Worm (Caenorhabditis elegans) whole organism, midembryonic: ENCODE results near the gene srab-16.
"Not testable (repeated sequence)": the region's sequence is repeated elsewhere in the genome, so short reads cannot be mapped to it uniquely, and the experiment has no call there.

ENCODE experiments used
- T22C8.4 ChIP-seq: fragments of 200-800 bp; sonication (Bioruptor generic); IDR thresholded peaks from 2 replicates; pipeline ENCODE4 v1.3.6; 2022; ENCODE audit warnings: missing genetic modification characterization, missing compliant biosample characterization
- cog-1 ChIP-seq: sonication (generic microtip); optimal IDR thresholded peaks from 2 replicates; lab custom pipeline; 2016; ENCODE audit warnings: missing genetic modification characterization, missing compliant biosample characterization
- flt-1 ChIP-seq: fragments of 200-800 bp; sonication (Bioruptor generic); IDR thresholded peaks from 2 replicates; pipeline ENCODE4 v1.3.6; 2022; ENCODE audit warnings: missing genetic modification characterization, missing compliant biosample characterization
- klf-2 ChIP-seq: fragments of 200-800 bp; sonication (Bioruptor generic); conservative IDR thresholded peaks from 2 replicates; pipeline ENCODE4 v1.3.6; 2022; ENCODE audit warnings: missing genetic modification reagents, missing genetic modification characterization, missing compliant biosample characterization
- med-1 ChIP-seq: sonication (generic microtip); optimal IDR thresholded peaks from 2 replicates; lab custom pipeline; 2017; ENCODE audit warnings: missing genetic modification characterization, mild to moderate bottlenecking, missing compliant biosample characterization, antibody characterized with exemption, missing genetic modification reagents; ENCODE audit not compliant: insufficient read depth
- ref-1 ChIP-seq: fragments of 200-800 bp; sonication (Bioruptor generic); conservative IDR thresholded peaks from 2 replicates; pipeline ENCODE4 v1.3.6; 2022; ENCODE audit warnings: missing genetic modification reagents, missing genetic modification characterization, missing compliant biosample characterization
- tab-1 ChIP-seq: fragments of 200-800 bp; sonication (Bioruptor generic); IDR thresholded peaks from 2 replicates; pipeline ENCODE4 v1.3.6; 2022; ENCODE audit warnings: missing genetic modification characterization, missing compliant biosample characterization
- ztf-23 ChIP-seq: fragments of 200-800 bp; sonication (Bioruptor generic); IDR thresholded peaks from 2 replicates; pipeline ENCODE4 v1.3.6; 2022; ENCODE audit warnings: missing genetic modification reagents, missing genetic modification characterization, missing compliant biosample characterization
- ztf-29 ChIP-seq: fragments of 200-800 bp; sonication (Bioruptor generic); IDR thresholded peaks from 2 replicates; pipeline ENCODE4 v1.3.6; 2022; ENCODE audit warnings: missing genetic modification reagents, missing genetic modification characterization, missing compliant biosample characterization

Gene srab-16

ce11 chrV:813101-813500 lies 30.6 kb downstream of the srab-16 start, which contains the start of gene R13D11.10:
Gene R13D11.10, minus strand, starts transcription at chrV:813201.
- TF ChIP-seq T22C8.4 (GFP tag; lab: Robert Waterston, UW) (no peak), ztf-23 (GFP tag; lab: Robert Waterston, UW) (no peak), med-1 (GFP tag; lab: Kevin White, UChicago) (no peak), flt-1 (GFP tag; lab: Robert Waterston, UW) (no peak), ref-1 (GFP tag; lab: Robert Waterston, UW) (no peak), cog-1 (tag; lab: Kevin White, UChicago) (no peak), klf-2 (no peak), tab-1 (GFP tag; lab: Robert Waterston, UW) (no peak), ztf-29 (no peak)

DNA sequence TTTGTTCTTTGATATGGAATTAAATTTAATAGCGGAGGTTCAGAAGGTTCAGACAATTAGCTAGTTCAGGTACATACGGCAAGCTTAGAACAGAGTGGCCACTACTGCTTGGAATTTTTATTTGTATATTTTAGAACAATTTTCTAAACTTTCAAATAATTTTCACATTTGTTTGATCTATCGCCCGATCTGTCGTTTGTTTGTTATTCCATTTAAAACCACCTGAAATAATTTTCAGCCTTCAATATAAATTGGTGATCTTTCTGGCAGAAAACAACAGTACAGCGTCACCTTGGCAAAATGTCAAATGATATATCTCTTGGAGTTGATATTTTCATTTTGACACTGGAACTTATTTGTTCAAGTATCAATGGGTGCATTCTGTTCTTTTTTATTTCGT lies 32.2 kb downstream of the srab-16 start, which contains the start of gene R13D11.3:
TSS of gene R13D11.3 (plus strand) at position 301 of the 400 bp plus-strand sequence.
- TF ChIP-seq cog-1 (tag; lab: Kevin White, UChicago) (no peak), T22C8.4 (GFP tag; lab: Robert Waterston, UW) (no peak), tab-1 (GFP tag; lab: Robert Waterston, UW) (no peak), med-1 (GFP tag; lab: Kevin White, UChicago) (no peak), klf-2 (no peak), flt-1 (GFP tag; lab: Robert Waterston, UW) (no peak), ztf-29 (no peak), ztf-23 (GFP tag; lab: Robert Waterston, UW) (no peak), ref-1 (GFP tag; lab: Robert Waterston, UW) (no peak)

ce11 chrV:817182-817581 lies 34.6 kb downstream of the srab-16 start, which contains the start of gene R13D11.1:
Gene R13D11.1, plus strand, starts transcription at chrV:817482.
- TF ChIP-seq med-1 (GFP tag; lab: Kevin White, UChicago) (no peak), flt-1 (GFP tag; lab: Robert Waterston, UW) (no peak)

- TF ChIP-seq med-1 (GFP tag; lab: Kevin White, UChicago); cog-1 (tag; lab: Kevin White, UChicago); ref-1 (GFP tag; lab: Robert Waterston, UW): not testable (repeated sequence)
Measured at ce11 chrV:820629-821028, 38.1 kb downstream of the srab-16 start, which contains the start of gene srx-32. Gene srx-32, minus strand, starts transcription at chrV:820729.

ce11 chrV:822922-823321 lies 40.4 kb downstream of the srab-16 start, which contains the start of gene srx-31:
Gene srx-31, minus strand, starts transcription at chrV:823022.
- TF ChIP-seq cog-1 (tag; lab: Kevin White, UChicago); tab-1 (GFP tag; lab: Robert Waterston, UW); ztf-29: not testable (repeated sequence)

- TF ChIP-seq flt-1 (GFP tag; lab: Robert Waterston, UW) (no peak), cog-1 (tag; lab: Kevin White, UChicago) (no peak), ztf-23 (GFP tag; lab: Robert Waterston, UW) (no peak)
Measured at ce11 chrV:826097-826496, 43.6 kb downstream of the srab-16 start, which contains the start of gene F41H8.2. Gene F41H8.2, plus strand, starts transcription at chrV:826397.

- TF ChIP-seq flt-1 (GFP tag; lab: Robert Waterston, UW) = no peak
- no peak for TF ChIP-seq ref-1 (GFP tag; lab: Robert Waterston, UW)
- no peak for TF ChIP-seq klf-2
- TF ChIP-seq med-1 (GFP tag; lab: Kevin White, UChicago) = no peak
- no peak for TF ChIP-seq T22C8.4 (GFP tag; lab: Robert Waterston, UW)
- no peak for TF ChIP-seq cog-1 (tag; lab: Kevin White, UChicago)
- TF ChIP-seq ztf-29 = no peak
- no peak for TF ChIP-seq tab-1 (GFP tag; lab: Robert Waterston, UW)
- no peak for TF ChIP-seq ztf-23 (GFP tag; lab: Robert Waterston, UW)
Measured at ce11 chrV:833368-833767, 50.8 kb downstream of the srab-16 start, which contains the start of gene F41H8.1. Gene F41H8.1, plus strand, starts transcription at chrV:833668.
